Fruit fly (Drosophila melanogaster) whole organism, wandering third instar larva: ENCODE data around the gene CG33293.

Source experiments
- Vsx2 ChIP-seq: fragments of 200-300, 225-300 bp; sonication (Bioruptor generic); optimal IDR thresholded peaks from 2 replicates; lab custom pipeline; 2018; ENCODE audit warnings: missing biosample characterization, missing genetic modification characterization; ENCODE audit not compliant: partially characterized antibody
- brk ChIP-seq: fragments of 200-800 bp; sonication (Bioruptor generic); optimal IDR thresholded peaks from 2 replicates; lab custom pipeline; 2016; ENCODE audit warnings: missing biosample characterization, mild to moderate bottlenecking, missing genetic modification characterization
- fru ChIP-seq: fragments of 200-800 bp; sonication (Bioruptor generic); optimal IDR thresholded peaks from 3 replicates; lab custom pipeline; 2016; ENCODE audit warnings: missing biosample characterization, mild to moderate bottlenecking, missing genetic modification characterization

dm6 chr3R:5223839-5224238 is 16.7 kb downstream of the CG33293 start, which contains the start of gene CG14664:
- TF ChIP-seq Vsx2 (GFP tag; lab: Kevin White, UChicago) (no peak), fru (GFP tag; lab: Kevin White, UChicago) (no peak), brk (GFP tag; lab: Kevin White, UChicago) (no peak)
